Fruit fly (Drosophila melanogaster): ENCODE results near the gene CG32695.

DNA sequence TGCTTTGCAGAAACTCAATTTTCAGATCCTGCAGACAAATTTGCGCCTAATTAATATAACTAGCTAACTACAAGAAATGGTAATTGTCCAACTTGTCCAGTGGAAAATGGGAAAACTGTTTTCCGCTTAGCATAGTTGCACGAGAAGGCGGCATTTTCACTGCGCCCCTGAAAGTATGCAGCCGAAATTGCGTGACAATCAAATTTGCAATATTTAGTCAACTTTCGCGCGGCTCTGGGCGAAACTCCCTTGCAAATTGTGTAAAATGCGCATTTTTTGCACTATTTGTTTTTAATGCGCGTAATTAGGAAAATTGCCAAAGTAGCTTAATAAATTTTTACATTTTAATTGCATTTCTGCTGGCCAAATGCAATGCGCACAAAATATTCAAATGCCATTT, 15.8 kb upstream of the CG32695 start:
- no peak for TF ChIP-seq CG8632 (GFP tag; optimal IDR thresholded peaks at IDR 0.05)
- no peak for TF ChIP-seq Lpt (GFP tag; optimal IDR thresholded peaks at IDR 0.05)
- no peak for TF ChIP-seq svp (GFP tag)
- no peak for TF ChIP-seq dac (GFP tag; optimal IDR thresholded peaks at IDR 0.05)
- TF ChIP-seq CG15336 (GFP tag; IDR thresholded peaks at IDR 0.05), result no peak
- TF ChIP-seq achi (GFP tag; optimal IDR thresholded peaks at IDR 0.05), result no peak
- TF ChIP-seq vri (GFP tag; optimal IDR thresholded peaks at IDR 0.05), result no peak
- no peak for TF ChIP-seq Smox (GFP tag; optimal IDR thresholded peaks at IDR 0.05)
- TF ChIP-seq OdsH (GFP tag; optimal IDR thresholded peaks at IDR 0.05), result no peak
- TF ChIP-seq Ets21C (GFP tag; optimal IDR thresholded peaks at IDR 0.05), result no peak
- no peak for TF ChIP-seq CG8119 (GFP tag; IDR thresholded peaks at IDR 0.05)
- TF ChIP-seq CG4318 (GFP tag; optimal IDR thresholded peaks at IDR 0.05), result no peak

All from whole organism, prepupa.